Fruit fly (Drosophila melanogaster): ENCODE results near the gene CG31248.

DNA sequence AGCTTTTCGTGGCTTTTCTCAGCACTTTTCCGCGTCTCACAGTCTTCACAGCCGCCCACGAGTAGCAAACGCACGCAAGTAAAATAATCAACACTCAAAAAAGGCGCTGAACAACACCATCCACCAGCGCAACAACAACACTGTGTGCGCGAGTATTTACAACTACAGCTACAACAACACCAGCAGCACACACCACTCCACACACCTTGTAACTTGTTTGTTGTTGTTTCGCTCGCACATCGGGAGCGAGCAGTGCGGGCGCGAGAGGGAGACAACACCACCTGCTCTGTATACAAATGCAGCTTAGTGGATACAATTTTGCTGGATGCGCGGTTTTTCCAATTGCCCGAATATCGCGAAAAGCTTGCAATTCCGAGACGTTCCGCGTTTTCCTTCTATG is 5.4 kb upstream of the CG31248 start:
- TF ChIP-seq sd (tag; optimal IDR thresholded peaks at IDR 0.05) (peak; percentile 82), Doc3 (GFP tag; IDR thresholded peaks at IDR 0.05; ENCODE audit: partially characterized antibody) (no peak), cato (GFP tag; optimal IDR thresholded peaks at IDR 0.05; ENCODE audit: borderline replicate concordance) (no peak), Atf3 (GFP tag; optimal IDR thresholded peaks at IDR 0.05) (no peak), kni (GFP tag; optimal IDR thresholded peaks at IDR 0.05) (no peak), CG1233 (GFP tag; optimal IDR thresholded peaks at IDR 0.05) (no peak), mam (GFP tag; optimal IDR thresholded peaks at IDR 0.05) (no peak), Hr39 (optimal IDR thresholded peaks at IDR 0.05) (no peak), H2.0 (GFP tag; IDR thresholded peaks at IDR 0.05) (no peak), Optix (GFP tag; IDR thresholded peaks at IDR 0.05) (no peak), eve (GFP tag; optimal IDR thresholded peaks at IDR 0.05) (no peak), CG14965 (GFP tag; optimal IDR thresholded peaks at IDR 0.05; ENCODE audit: borderline replicate concordance) (no peak), CG13424 (tag; optimal IDR thresholded peaks at IDR 0.05) (no peak), CG11560 (tag; IDR thresholded peaks at IDR 0.05) (no peak)

Measured in whole organism, embryonic.